Fruit fly (Drosophila melanogaster): Measurements from ENCODE around the gene CG5961.

The CG5961 gene

DNA sequence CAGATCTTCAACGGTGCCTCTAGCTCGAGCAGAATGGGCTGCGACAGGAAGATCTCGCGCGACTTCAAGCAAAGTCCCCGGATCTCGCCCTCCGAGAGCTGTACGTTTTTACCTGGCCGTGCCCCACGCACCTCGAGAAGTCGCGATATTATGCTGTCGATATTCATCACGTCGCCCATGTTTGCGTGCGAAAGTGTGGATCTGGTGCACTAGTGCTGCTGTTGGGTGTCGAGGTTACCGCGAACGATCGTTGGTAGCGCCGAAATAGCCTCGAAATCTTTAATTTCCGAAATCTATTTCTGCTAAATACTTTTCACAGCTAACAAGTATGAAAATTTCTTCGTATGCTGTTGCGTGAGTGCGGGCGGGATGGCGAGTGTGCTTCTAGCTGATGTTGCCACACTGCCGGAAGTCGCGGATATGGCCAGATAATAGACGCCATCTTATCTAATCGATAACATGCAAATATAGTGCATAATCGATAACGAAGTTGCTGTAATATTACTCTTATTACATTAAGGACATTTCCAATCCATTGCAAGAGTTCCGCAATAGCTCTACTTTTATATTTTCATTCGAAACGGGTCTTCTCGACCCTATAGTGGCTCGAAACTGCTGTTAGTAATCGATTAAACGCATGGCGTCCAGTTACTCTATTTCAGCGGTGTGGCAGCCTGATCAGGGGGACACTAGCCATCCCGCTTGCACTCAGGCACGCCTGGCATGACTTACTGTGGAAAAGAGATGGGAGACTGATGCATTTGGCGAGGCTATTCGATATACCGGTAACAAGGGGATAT lies 34.4 kb downstream of the CG5961 start, which contains the start of gene Pp1-87B (continued):
- peak; percentile 85 for TF ChIP-seq Lhr (GFP tag; optimal IDR thresholded peaks at IDR 0.05)
- no peak for TF ChIP-seq da (GFP tag; optimal IDR thresholded peaks at IDR 0.05)
- TF ChIP-seq CG34422 (GFP tag; IDR thresholded peaks at IDR 0.05) = peak; percentile 31; the same call in 1 of the 3 replicates
- TF ChIP-seq caup (GFP tag; optimal IDR thresholded peaks at IDR 0.05; ENCODE audit: severe bottlenecking) = peak; percentile 28
- TF ChIP-seq CG6791 (GFP tag; IDR thresholded peaks at IDR 0.05; ENCODE audit: partially characterized antibody) = peak; percentile 55; the same call in 2 of the 3 replicates
- TF ChIP-seq CG34224 (GFP tag; IDR thresholded peaks at IDR 0.05; ENCODE audit: partially characterized antibody) = no peak
- TF ChIP-seq hbn (GFP tag; IDR thresholded peaks at IDR 0.05; ENCODE audit: partially characterized antibody) = 0 out of 2 replicates have a peak, but pooled peaks have one; percentile 28
- TF ChIP-seq nmo (GFP tag; optimal IDR thresholded peaks at IDR 0.05) = peak; percentile 72
- TF ChIP-seq CG8924 (tag; optimal IDR thresholded peaks at IDR 0.05) = peak; percentile 43
- TF ChIP-seq ttk (GFP tag; IDR thresholded peaks at IDR 0.05) = no peak
- TF ChIP-seq Elba2 (GFP tag; optimal IDR thresholded peaks at IDR 0.05) = peak; percentile 98
- TF ChIP-seq CG13296 (GFP tag; optimal IDR thresholded peaks at IDR 0.05) = no peak
- 0 out of 3 replicates have a peak, but pooled peaks have one; percentile 10 for TF ChIP-seq row (GFP tag; IDR thresholded peaks at IDR 0.05)
- peak; percentile 26 for TF ChIP-seq shn (GFP tag; optimal IDR thresholded peaks at IDR 0.05)
- no peak for TF ChIP-seq CG12236 (GFP tag; optimal IDR thresholded peaks at IDR 0.05)

DNA sequence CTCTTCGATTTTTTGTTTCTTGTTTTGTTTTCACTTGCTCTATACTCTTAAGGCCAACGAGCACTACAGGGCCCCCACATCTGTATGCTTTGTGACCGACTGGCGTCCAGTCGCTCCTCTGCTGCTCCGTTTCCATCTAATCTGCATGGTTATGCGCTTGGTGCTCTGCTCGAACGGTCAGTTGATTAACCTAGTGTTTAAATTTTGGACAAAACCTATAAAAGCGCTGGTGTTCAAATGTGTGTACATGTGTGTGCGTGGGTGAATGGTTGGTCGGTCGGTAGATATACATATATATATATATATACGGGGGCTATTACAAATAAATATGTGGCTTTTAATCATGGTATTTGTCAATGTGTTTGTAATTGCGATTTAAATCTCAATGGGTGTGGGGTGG lies 36.1 kb downstream of the CG5961 start:
- no peak for TF ChIP-seq Sry-δ (GFP tag; optimal IDR thresholded peaks at IDR 0.05)
- TF ChIP-seq sr (GFP tag; IDR thresholded peaks at IDR 0.05) = peak; percentile 8; the same call in 1 of the 3 replicates
- no peak for TF ChIP-seq fd64A (GFP tag; optimal IDR thresholded peaks at IDR 0.05)
- peak; percentile 44 for TF ChIP-seq Ets65A (GFP tag)
- TF ChIP-seq E2f1 (GFP tag; IDR thresholded peaks at IDR 0.05) = no peak
- peak; percentile 30 for TF ChIP-seq Med (GFP tag)
- TF ChIP-seq CG6791 (GFP tag; IDR thresholded peaks at IDR 0.05; ENCODE audit: partially characterized antibody) = 0 out of 3 replicates have a peak, but pooled peaks have one; percentile 34

DNA sequence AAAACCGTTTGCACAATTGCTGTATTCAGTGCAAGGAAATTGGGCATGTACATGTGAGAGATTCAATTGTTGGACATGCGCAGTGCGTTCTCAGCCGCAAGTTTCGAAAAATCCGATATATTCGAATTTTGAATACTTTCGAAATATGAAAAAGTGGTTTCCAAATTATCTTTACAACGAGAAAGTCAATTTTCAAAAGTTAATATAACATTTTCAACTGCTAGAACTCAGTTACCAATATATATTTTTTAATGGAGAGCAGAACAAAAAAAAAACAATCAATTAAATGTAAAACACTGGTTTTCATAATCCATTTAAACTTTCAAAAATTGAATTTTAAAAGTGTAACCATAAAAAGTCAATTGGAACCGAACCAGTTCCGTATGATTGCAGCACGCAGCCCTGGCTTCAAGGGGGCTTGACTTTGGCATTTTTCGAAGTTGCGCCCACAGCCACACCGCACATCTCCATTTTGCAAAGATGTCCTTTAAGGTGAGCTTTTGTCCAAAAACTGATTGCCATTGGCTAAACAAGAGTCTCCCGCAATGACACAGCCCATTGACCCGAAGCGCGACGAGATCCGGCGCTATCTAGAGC lies 37.6 kb downstream of the CG5961 start, which contains the start of the genes Scgbeta and CG17202:
Gene Scgbeta (minus strand): TSS at position 51 of the 597 bp plus-strand sequence.
Gene CG17202 (plus strand): TSS at position 390 of the 597 bp plus-strand sequence.
- TF ChIP-seq crp (GFP tag; optimal IDR thresholded peaks at IDR 0.05) (peak in 1 of 2 experiments; percentile 11), dpn (GFP tag; optimal IDR thresholded peaks at IDR 0.05) (peak in 1 of 2 experiments; percentile 17), Optix (GFP tag; IDR thresholded peaks at IDR 0.05) (no peak), pum (GFP tag; optimal IDR thresholded peaks at IDR 0.05) (no peak), her (GFP tag; optimal IDR thresholded peaks at IDR 0.05) (no peak), sug (tag; optimal IDR thresholded peaks at IDR 0.05) (no peak), Rfx (GFP tag; IDR thresholded peaks at IDR 0.05) (0 out of 2 replicates have a peak, but pooled peaks have one; percentile 40), Hr39 (optimal IDR thresholded peaks at IDR 0.05) (no peak), CG43689 (GFP tag; IDR thresholded peaks at IDR 0.05) (no peak), mam (GFP tag; optimal IDR thresholded peaks at IDR 0.05) (peak; percentile 28), zfh2 (GFP tag; optimal IDR thresholded peaks at IDR 0.05) (no peak), Ets97D (GFP tag; optimal IDR thresholded peaks at IDR 0.05) (peak; percentile 65), CG13296 (GFP tag; optimal IDR thresholded peaks at IDR 0.05) (no peak), pros (GFP tag; optimal IDR thresholded peaks at IDR 0.05) (no peak), maf-S (GFP tag; optimal IDR thresholded peaks at IDR 0.05) (no peak), ewg (GFP tag; optimal IDR thresholded peaks at IDR 0.05) (peak; percentile 92), CG15514 (GFP tag; optimal IDR thresholded peaks at IDR 0.05) (peak; percentile 100), CkIIα-i1 (GFP tag; IDR thresholded peaks at IDR 0.05) (no peak), pzg (GFP tag; optimal IDR thresholded peaks at IDR 0.05) (peak; percentile 78), ci (GFP tag; IDR thresholded peaks at IDR 0.05) (0 out of 3 replicates have a peak, but pooled peaks have one; percentile 29), Fer2 (tag; optimal IDR thresholded peaks at IDR 0.05) (no peak), CrebB (tag; optimal IDR thresholded peaks at IDR 0.05) (no peak), CG13424 (tag; optimal IDR thresholded peaks at IDR 0.05) (peak; percentile 41), CG6175 (GFP tag; IDR thresholded peaks at IDR 0.05) (no peak), CG14014 (GFP tag; IDR thresholded peaks at IDR 0.05) (peak; percentile 35; the same call in 1 of the 2 replicates)
